Worm (Caenorhabditis elegans) whole organism, L3 larva: Measurements from ENCODE around the gene vmo-1.
"Not testable (repeated sequence)": the region's sequence is repeated elsewhere in the genome, so short reads cannot be mapped to it uniquely, and the experiment has no call there.

ENCODE experiments used
- R02D3.7 ChIP-seq: fragments of 150-350 bp; optimal IDR thresholded peaks from 2 replicates; lab custom pipeline; 2014; ENCODE audit warnings: missing biosample characterization, missing genetic modification characterization
- aly-2 ChIP-seq: fragments of 150-350 bp; optimal IDR thresholded peaks from 2 replicates; lab custom pipeline; 2014; ENCODE audit warnings: missing biosample characterization, missing genetic modification characterization
- ceh-28 ChIP-seq: fragments of 150-350 bp; optimal IDR thresholded peaks from 2 replicates; lab custom pipeline; 2014; ENCODE audit warnings: missing biosample characterization, missing genetic modification reagents, missing genetic modification characterization
- ceh-82 ChIP-seq: fragments of 150-350 bp; optimal IDR thresholded peaks from 2 replicates; lab custom pipeline; 2014; ENCODE audit warnings: missing biosample characterization, missing genetic modification characterization
- ceh-9 ChIP-seq: sonication (generic microtip); optimal IDR thresholded peaks from 2 replicates; lab custom pipeline; 2018; ENCODE audit warnings: missing biosample characterization, missing genetic modification characterization
- egl-5 ChIP-seq: fragments of 150-350 bp; optimal IDR thresholded peaks from 2 replicates; lab custom pipeline; 2017; ENCODE audit warnings: missing biosample characterization, missing genetic modification reagents, missing genetic modification characterization, inconsistent platforms
- elt-1 ChIP-seq: fragments of 150-350 bp; optimal IDR thresholded peaks from 2 replicates; lab custom pipeline; 2014; ENCODE audit warnings: missing biosample characterization, missing genetic modification characterization
- elt-2 ChIP-seq: sonication (generic microtip); optimal IDR thresholded peaks from 2 replicates; lab custom pipeline; 2016; ENCODE audit warnings: missing genetic modification reagents, mild to moderate bottlenecking, missing genetic modification characterization, missing compliant biosample characterization
- elt-3 ChIP-seq, 3 experiments: fragments of 150-350 bp in 1 of 3; sonication (generic microtip) in 2 of 3; optimal IDR thresholded peaks; 2 replicates in 2 of 3; 4 replicates in 1 of 3; lab custom pipeline; 2014 to 2017; ENCODE audit warnings: missing biosample characterization in 3 of 3, missing genetic modification characterization in 3 of 3
- eor-1 ChIP-seq, 2 experiments: fragments of 150-350 bp; optimal IDR thresholded peaks; 2 replicates each; lab custom pipeline; 2014 to 2018; ENCODE audit warnings: missing biosample characterization in 2 of 2, missing genetic modification characterization in 2 of 2
- fkh-10 ChIP-seq: sonication (generic microtip); optimal IDR thresholded peaks from 2 replicates; lab custom pipeline; 2017; ENCODE audit warnings: missing biosample characterization, missing genetic modification reagents, missing genetic modification characterization
- fkh-2 ChIP-seq: fragments of 150-350 bp; optimal IDR thresholded peaks from 2 replicates; lab custom pipeline; 2014; ENCODE audit warnings: missing biosample characterization, missing genetic modification reagents, missing genetic modification characterization
- fos-1 ChIP-seq: fragments of 150-350 bp; optimal IDR thresholded peaks from 2 replicates; lab custom pipeline; 2014; ENCODE audit warnings: missing biosample characterization, missing genetic modification characterization
- lin-15B ChIP-seq: fragments of 150-350 bp; optimal IDR thresholded peaks from 2 replicates; lab custom pipeline; 2014; ENCODE audit warnings: missing biosample characterization, missing genetic modification characterization
- lin-39 ChIP-seq: fragments of 150-350 bp; optimal IDR thresholded peaks from 2 replicates; lab custom pipeline; 2018; ENCODE audit warnings: missing biosample characterization, missing genetic modification reagents, missing genetic modification characterization
- lsy-12 ChIP-seq: sonication (generic microtip); optimal IDR thresholded peaks from 2 replicates; lab custom pipeline; 2016; ENCODE audit warnings: mild to moderate bottlenecking, missing genetic modification characterization, missing compliant biosample characterization
- mml-1 ChIP-seq: fragments of 150-350 bp; sonication (generic microtip); optimal IDR thresholded peaks from 3 replicates; lab custom pipeline; 2014; ENCODE audit warnings: missing biosample characterization, missing genetic modification characterization
- nfya-1 ChIP-seq: sonication (generic microtip); optimal IDR thresholded peaks from 2 replicates; lab custom pipeline; 2017; ENCODE audit warnings: missing genetic modification characterization, mild to moderate bottlenecking, missing compliant biosample characterization, antibody characterized with exemption, moderate library complexity; ENCODE audit not compliant: insufficient read depth
- nhr-11 ChIP-seq: fragments of 150-350 bp; optimal IDR thresholded peaks from 2 replicates; lab custom pipeline; 2014; ENCODE audit warnings: missing biosample characterization, missing genetic modification characterization
- nhr-12 ChIP-seq: fragments of 150-350 bp; optimal IDR thresholded peaks from 2 replicates; lab custom pipeline; 2014; ENCODE audit warnings: missing biosample characterization, missing genetic modification characterization
- nhr-23 ChIP-seq: fragments of 150-350 bp; optimal IDR thresholded peaks from 2 replicates; lab custom pipeline; 2014; ENCODE audit warnings: missing biosample characterization, missing genetic modification reagents, missing genetic modification characterization
- nhr-237 ChIP-seq: fragments of 150-350 bp; optimal IDR thresholded peaks from 2 replicates; lab custom pipeline; 2014; ENCODE audit warnings: missing biosample characterization, missing genetic modification characterization
- nhr-43 ChIP-seq: sonication (generic microtip); optimal IDR thresholded peaks from 2 replicates; lab custom pipeline; 2016; ENCODE audit warnings: mild to moderate bottlenecking, missing genetic modification characterization, missing compliant biosample characterization; ENCODE audit not compliant: poor library complexity, severe bottlenecking
- nhr-67 ChIP-seq: fragments of 150-350 bp; optimal IDR thresholded peaks from 2 replicates; lab custom pipeline; 2014; ENCODE audit warnings: missing biosample characterization, missing genetic modification characterization
- nhr-76 ChIP-seq: fragments of 150-350 bp; sonication (generic microtip); optimal IDR thresholded peaks from 5 replicates; lab custom pipeline; 2014; ENCODE audit warnings: missing biosample characterization, missing genetic modification characterization
- nhr-77 ChIP-seq: fragments of 150-350 bp; optimal IDR thresholded peaks from 2 replicates; lab custom pipeline; 2014; ENCODE audit warnings: missing biosample characterization, missing genetic modification characterization
- pha-4 ChIP-seq: fragments of 150-350 bp; optimal IDR thresholded peaks from 2 replicates; lab custom pipeline; 2014; ENCODE audit warnings: missing biosample characterization, missing genetic modification reagents, missing genetic modification characterization
- pqm-1 ChIP-seq: fragments of 150-350 bp; optimal IDR thresholded peaks from 2 replicates; lab custom pipeline; 2017; ENCODE audit warnings: missing biosample characterization, missing genetic modification characterization, inconsistent platforms
- unc-62 ChIP-seq: fragments of 150-350 bp; sonication (generic microtip); optimal IDR thresholded peaks from 4 replicates; lab custom pipeline; 2014; ENCODE audit warnings: missing biosample characterization, missing genetic modification reagents, missing genetic modification characterization
- ztf-11 ChIP-seq: fragments of 150-350 bp; optimal IDR thresholded peaks from 2 replicates; lab custom pipeline; 2014; ENCODE audit warnings: missing biosample characterization, missing genetic modification characterization

Gene vmo-1

ce11 chrV:20579534-20579933 is 26.7 kb upstream of the vmo-1 start, which contains the start of gene F26F2.8:
Gene F26F2.8 (plus strand): TSS chrV:20579546.
- no peak for TF ChIP-seq elt-1
- no peak for TF ChIP-seq pqm-1 (tag; lab: Kevin White, UChicago)
- TF ChIP-seq, all 47 proteins: peak for 0

ce11 chrV:20574872-20575271 is 22.0 kb upstream of the vmo-1 start:
- no peak for TF ChIP-seq ztf-11 (tag; lab: Kevin White, UChicago)
- TF ChIP-seq nhr-76 (tag; lab: Kevin White, UChicago), result no peak

- TF ChIP-seq nhr-43 (tag; lab: Kevin White, UChicago), result no peak
- TF ChIP-seq ceh-9 (tag; lab: Kevin White, UChicago), result no peak
- TF ChIP-seq fos-1 (tag; lab: Kevin White, UChicago), result no peak
- TF ChIP-seq aly-2, result no peak
- TF ChIP-seq elt-3 (tag; optimal IDR thresholded peaks at IDR 0.05; lab: Kevin White, UChicago), result no peak
- TF ChIP-seq pha-4 (tag; lab: Kevin White, UChicago), result no peak
- no peak for TF ChIP-seq nhr-12
- TF ChIP-seq R02D3.7 (tag; lab: Kevin White, UChicago), result no peak
- TF ChIP-seq nhr-76 (tag; lab: Kevin White, UChicago), result no peak
- no peak for TF ChIP-seq lin-15B (tag; lab: Kevin White, UChicago)
- TF ChIP-seq nhr-67 (tag; lab: Kevin White, UChicago), result no peak
- no peak for TF ChIP-seq elt-2 (tag; lab: Kevin White, UChicago)
- no peak for TF ChIP-seq lin-39 (tag; lab: Kevin White, UChicago)
- TF ChIP-seq eor-1 (tag; optimal IDR thresholded peaks at IDR 0.05; lab: Kevin White, UChicago), result no peak
These were observed 21.4 kb upstream of the vmo-1 start, which contains the start of gene clec-263 for ce11 chrV:20574314-20574713. Gene clec-263 (plus strand): TSS chrV:20574614.

- TF ChIP-seq pqm-1 (tag; lab: Kevin White, UChicago) (no peak), mml-1 (tag; lab: Kevin White, UChicago) (no peak), egl-5 (no peak), nfya-1 (tag; lab: Kevin White, UChicago) (no peak), nhr-237 (no peak), fkh-2 (tag; lab: Kevin White, UChicago) (no peak), nhr-67 (tag; lab: Kevin White, UChicago) (no peak), ceh-82 (tag; lab: Kevin White, UChicago) (no peak), nhr-23 (no peak), ceh-28 (tag; lab: Kevin White, UChicago) (no peak), lsy-12 (tag; lab: Kevin White, UChicago) (no peak), nhr-77 (tag; lab: Kevin White, UChicago) (no peak), elt-3 (tag; optimal IDR thresholded peaks at IDR 0.05; lab: Kevin White, UChicago) (no peak)
These were observed 20.5 kb upstream of the vmo-1 start, which contains the start of gene F26F2.5 for ce11 chrV:20573392-20573791. Gene F26F2.5 (plus strand): TSS chrV:20573692.

- not testable (repeated sequence) for TF ChIP-seq ceh-9 (tag; lab: Kevin White, UChicago); nhr-12; fkh-10 (GFP tag; lab: Kevin White, UChicago)
These were observed 16.1 kb upstream of the vmo-1 start, which contains the start of gene F26F2.4 for ce11 chrV:20568995-20569394. Gene F26F2.4 (plus strand): TSS chrV:20569295.

- TF ChIP-seq nhr-23 (no peak), lsy-12 (tag; lab: Kevin White, UChicago) (no peak), nhr-11 (tag; lab: Kevin White, UChicago) (no peak), pha-4 (tag; lab: Kevin White, UChicago) (no peak), ztf-11 (tag; lab: Kevin White, UChicago) (no peak), R02D3.7 (tag; lab: Kevin White, UChicago) (no peak), lin-39 (tag; lab: Kevin White, UChicago) (no peak), pqm-1 (tag; lab: Kevin White, UChicago) (no peak), egl-5 (no peak), unc-62 (no peak)
These were observed 13.6 kb upstream of the vmo-1 start, which contains the start of gene F26F2.3 for ce11 chrV:20566454-20566853. Gene F26F2.3 (minus strand): TSS chrV:20566554.
